Fruit fly (Drosophila melanogaster) whole organism, embryonic: ENCODE data around the gene Rab18.

Experiments
- ATbp ChIP-seq: fragments of 200-800 bp; sonication (Bioruptor generic); optimal IDR thresholded peaks from 2 replicates; lab custom pipeline; 2017; ENCODE audit warnings: missing biosample characterization, mild to moderate bottlenecking, missing genetic modification characterization, missing genetic modification reagents
- Antp ChIP-seq: fragments of 200-800 bp; sonication (Bioruptor generic); optimal IDR thresholded peaks from 3 replicates; lab custom pipeline; 2016; ENCODE audit warnings: missing biosample characterization, missing genetic modification characterization
- Asciz ChIP-seq: fragments of 200-800 bp; sonication (Bioruptor generic); optimal IDR thresholded peaks from 2 replicates; lab custom pipeline; 2017; ENCODE audit warnings: missing biosample characterization, mild to moderate bottlenecking, missing genetic modification characterization, missing genetic modification reagents
- Blimp-1 ChIP-seq: fragments of 200-800 bp; sonication (Bioruptor generic); optimal IDR thresholded peaks from 3 replicates; lab custom pipeline; 2018; ENCODE audit warnings: missing biosample characterization, missing genetic modification characterization, mild to moderate bottlenecking, moderate library complexity, missing genetic modification reagents
- CG10274 ChIP-seq: fragments of 200-800 bp; sonication (Bioruptor generic); optimal IDR thresholded peaks from 3 replicates; lab custom pipeline; 2017; ENCODE audit warnings: missing biosample characterization, mild to moderate bottlenecking, missing genetic modification characterization
- CG11696 ChIP-seq: fragments of 200-800 bp; sonication (Bioruptor generic); IDR thresholded peaks from 2 replicates; pipeline ENCODE4 v1.3.6; 2022; ENCODE audit warnings: missing biosample characterization, missing genetic modification characterization
- CG12391 ChIP-seq: fragments of 200-800 bp; sonication (Bioruptor generic); optimal IDR thresholded peaks from 3 replicates; lab custom pipeline; 2018; ENCODE audit warnings: missing biosample characterization, mild to moderate bottlenecking, missing genetic modification characterization, moderate library complexity
- CG13123 ChIP-seq: fragments of 200-800 bp; sonication (Bioruptor generic); optimal IDR thresholded peaks from 2 replicates; lab custom pipeline; 2016; ENCODE audit warnings: missing biosample characterization, missing genetic modification characterization
- CG13424 ChIP-seq: fragments of 200-800 bp; sonication (Bioruptor generic); optimal IDR thresholded peaks from 2 replicates; lab custom pipeline; 2019; ENCODE audit warnings: missing biosample characterization, mild to moderate bottlenecking, missing genetic modification characterization, moderate library complexity
- CG13775 ChIP-seq: fragments of 200-800 bp; sonication (Bioruptor generic); optimal IDR thresholded peaks from 3 replicates; lab custom pipeline; 2017; ENCODE audit warnings: missing biosample characterization, mild to moderate bottlenecking, missing genetic modification characterization
- CG14667 ChIP-seq: fragments of 200-800 bp; sonication (Bioruptor generic); IDR thresholded peaks from 2 replicates; pipeline ENCODE4 v1.3.6; 2022; ENCODE audit warnings: missing biosample characterization, missing genetic modification characterization
- CG15011 ChIP-seq: fragments of 200-800 bp; sonication (Bioruptor generic); optimal IDR thresholded peaks from 3 replicates; lab custom pipeline; 2018; ENCODE audit warnings: missing biosample characterization, mild to moderate bottlenecking, missing genetic modification characterization
- CG15514 ChIP-seq: fragments of 200-800 bp; sonication (Bioruptor generic); optimal IDR thresholded peaks from 3 replicates; lab custom pipeline; 2017; ENCODE audit warnings: missing biosample characterization, missing genetic modification characterization, mild to moderate bottlenecking, moderate library complexity, missing genetic modification reagents
- CG17568 ChIP-seq: fragments of 200-800 bp; sonication (Bioruptor generic); optimal IDR thresholded peaks from 2 replicates; lab custom pipeline; 2018; ENCODE audit warnings: missing biosample characterization, mild to moderate bottlenecking, missing genetic modification characterization, moderate library complexity
- CG17829 ChIP-seq: fragments of 200-800 bp; optimal IDR thresholded peaks from 2 replicates; lab custom pipeline; 2019; ENCODE audit warnings: missing biosample characterization, mild to moderate bottlenecking, missing genetic modification characterization, moderate library complexity
- CG1792 ChIP-seq: fragments of 200-800 bp; sonication (Bioruptor generic); optimal IDR thresholded peaks from 2 replicates; lab custom pipeline; 2016; ENCODE audit warnings: missing biosample characterization, missing genetic modification characterization
- CG18262 ChIP-seq: fragments of 200-800 bp; optimal IDR thresholded peaks from 3 replicates; lab custom pipeline; 2019; ENCODE audit warnings: missing biosample characterization, mild to moderate bottlenecking, missing genetic modification characterization, moderate library complexity
- CG32767 ChIP-seq: fragments of 200-800 bp; sonication (Bioruptor generic); IDR thresholded peaks from 2 replicates; pipeline ENCODE4 v1.3.6; 2022; ENCODE audit warnings: missing biosample characterization, missing genetic modification characterization
- CG32772 ChIP-seq: fragments of 200-800 bp; sonication (Bioruptor generic); IDR thresholded peaks from 2 replicates; pipeline ENCODE4 v1.3.6; 2022; ENCODE audit warnings: missing biosample characterization, missing genetic modification characterization
- CG3281 ChIP-seq: fragments of 200-800 bp; sonication (Bioruptor generic); optimal IDR thresholded peaks from 3 replicates; lab custom pipeline; 2017; ENCODE audit warnings: missing biosample characterization, mild to moderate bottlenecking, missing genetic modification characterization
- CG33557 ChIP-seq: fragments of 200-800 bp; sonication (Bioruptor generic); optimal IDR thresholded peaks from 2 replicates; lab custom pipeline; 2019; ENCODE audit warnings: missing biosample characterization, mild to moderate bottlenecking, missing genetic modification characterization, moderate library complexity
- CG3407 ChIP-seq: fragments of 200-800 bp; sonication (Bioruptor generic); optimal IDR thresholded peaks from 2 replicates; lab custom pipeline; 2018; ENCODE audit warnings: missing biosample characterization, mild to moderate bottlenecking, missing genetic modification characterization
- CG34422 ChIP-seq: fragments of 200-800 bp; sonication (Bioruptor generic); IDR thresholded peaks from 3 replicates; pipeline ENCODE4 v1.3.6; 2022; ENCODE audit warnings: missing biosample characterization, missing genetic modification characterization
- CG5180 ChIP-seq: fragments of 200-800 bp; sonication (Bioruptor generic); optimal IDR thresholded peaks from 3 replicates; lab custom pipeline; 2017; ENCODE audit warnings: missing biosample characterization, missing genetic modification characterization, mild to moderate bottlenecking, moderate library complexity, missing genetic modification reagents
- CG6272 ChIP-seq: fragments of 200-800 bp; sonication (Bioruptor generic); IDR thresholded peaks from 2 replicates; pipeline ENCODE4 v1.3.6; 2022; ENCODE audit warnings: missing biosample characterization, missing genetic modification characterization
- CG7357 ChIP-seq: fragments of 200-800 bp; sonication (Bioruptor generic); IDR thresholded peaks from 3 replicates; pipeline ENCODE4 v1.3.6; 2022; ENCODE audit warnings: missing biosample characterization, missing genetic modification characterization
- CG8359 ChIP-seq: fragments of 200-800 bp; sonication (Bioruptor generic); optimal IDR thresholded peaks from 2 replicates; lab custom pipeline; 2017; ENCODE audit warnings: missing biosample characterization, mild to moderate bottlenecking, missing genetic modification characterization, borderline replicate concordance
- CG8478 ChIP-seq: fragments of >200 bp; optimal IDR thresholded peaks from 2 replicates; lab custom pipeline; 2018
- Elba2 ChIP-seq: fragments of 200-800 bp; sonication (Bioruptor generic); optimal IDR thresholded peaks from 3 replicates; lab custom pipeline; 2016; ENCODE audit warnings: missing biosample characterization, missing genetic modification characterization
- Gsc ChIP-seq: fragments of 200-800 bp; sonication (Bioruptor generic); IDR thresholded peaks from 2 replicates; pipeline ENCODE4 v1.3.6; 2022; ENCODE audit warnings: missing biosample characterization, missing genetic modification characterization
- HHEX ChIP-seq: fragments of 200-800 bp; sonication (Bioruptor generic); optimal IDR thresholded peaks from 3 replicates; lab custom pipeline; 2017; ENCODE audit warnings: missing biosample characterization, mild to moderate bottlenecking, missing genetic modification characterization, missing genetic modification reagents
- Nf-YA ChIP-seq: fragments of 200-800 bp; sonication (Bioruptor generic); IDR thresholded peaks from 2 replicates; pipeline ENCODE4 v1.3.6; 2022; ENCODE audit warnings: missing biosample characterization, missing genetic modification characterization
- NfI ChIP-seq: fragments of 200-800 bp; sonication (Bioruptor generic); optimal IDR thresholded peaks from 3 replicates; lab custom pipeline; 2018; ENCODE audit warnings: missing biosample characterization, mild to moderate bottlenecking, missing genetic modification characterization, moderate library complexity
- Optix ChIP-seq: fragments of 200-800 bp; sonication (Bioruptor generic); IDR thresholded peaks from 3 replicates; pipeline ENCODE4 v1.3.6; 2022; ENCODE audit warnings: missing biosample characterization, missing genetic modification characterization
- Pdp1 ChIP-seq, 2 experiments: fragments of 200-800 bp; sonication (Bioruptor generic); optimal IDR thresholded peaks; 3 replicates each; lab custom pipeline; 2016; ENCODE audit warnings: missing biosample characterization in 2 of 2, missing genetic modification characterization in 2 of 2, mild to moderate bottlenecking in 1 of 2, moderate library complexity in 1 of 2
- Sox100B ChIP-seq: fragments of 200-800 bp; sonication (Bioruptor generic); optimal IDR thresholded peaks from 3 replicates; lab custom pipeline; 2018; ENCODE audit warnings: missing biosample characterization, mild to moderate bottlenecking, missing genetic modification characterization
- btn ChIP-seq: fragments of 200-800 bp; sonication (Bioruptor generic); optimal IDR thresholded peaks from 2 replicates; lab custom pipeline; 2016; ENCODE audit warnings: missing biosample characterization, missing genetic modification characterization
- cwo ChIP-seq: fragments of 200-800 bp; sonication (Bioruptor generic); optimal IDR thresholded peaks from 3 replicates; lab custom pipeline; 2017; ENCODE audit warnings: missing biosample characterization, missing genetic modification characterization, mild to moderate bottlenecking, moderate library complexity, missing genetic modification reagents
- dimm ChIP-seq: fragments of 200-800 bp; sonication (Bioruptor generic); IDR thresholded peaks from 2 replicates; pipeline ENCODE4 v1.3.6; 2022; ENCODE audit warnings: missing biosample characterization, missing genetic modification characterization
- dmrt99B ChIP-seq: fragments of 200-800 bp; sonication (Bioruptor generic); optimal IDR thresholded peaks from 2 replicates; lab custom pipeline; 2018; ENCODE audit warnings: missing biosample characterization, mild to moderate bottlenecking, missing genetic modification characterization, moderate library complexity
- dysf ChIP-seq: fragments of 200-800 bp; sonication (Bioruptor generic); IDR thresholded peaks from 3 replicates; pipeline ENCODE4 v1.3.6; 2022; ENCODE audit warnings: missing biosample characterization, missing genetic modification characterization
- eyg ChIP-seq: fragments of 200-800 bp; sonication (Bioruptor generic); optimal IDR thresholded peaks from 3 replicates; lab custom pipeline; 2016; ENCODE audit warnings: missing biosample characterization, missing genetic modification characterization
- gcm2 ChIP-seq: fragments of 200-800 bp; sonication (Bioruptor generic); optimal IDR thresholded peaks from 2 replicates; lab custom pipeline; 2016; ENCODE audit warnings: missing biosample characterization, missing genetic modification characterization
- jigr1 ChIP-seq: fragments of 200-800 bp; sonication (Bioruptor generic); IDR thresholded peaks from 3 replicates; pipeline ENCODE4 v1.3.6; 2022; ENCODE audit warnings: missing biosample characterization, missing genetic modification characterization
- ken ChIP-seq: fragments of 200-800 bp; sonication (Bioruptor generic); IDR thresholded peaks from 3 replicates; pipeline ENCODE4 v1.3.6; 2022; ENCODE audit warnings: missing biosample characterization, missing genetic modification characterization
- repo ChIP-seq: fragments of 200-800 bp; sonication (Bioruptor generic); optimal IDR thresholded peaks from 2 replicates; lab custom pipeline; 2016; ENCODE audit warnings: missing biosample characterization, missing genetic modification characterization
- run ChIP-seq: fragments of 200-800 bp; sonication (Bioruptor generic); optimal IDR thresholded peaks from 3 replicates; lab custom pipeline; 2018; ENCODE audit warnings: missing biosample characterization, mild to moderate bottlenecking, missing genetic modification characterization
- shn ChIP-seq: fragments of 200-800 bp; sonication (Bioruptor generic); optimal IDR thresholded peaks from 3 replicates; lab custom pipeline; 2016; ENCODE audit warnings: missing biosample characterization, missing genetic modification characterization
- sob ChIP-seq: fragments of 200-800 bp; sonication (Bioruptor generic); IDR thresholded peaks from 2 replicates; pipeline ENCODE4 v1.3.6; 2022; ENCODE audit warnings: missing biosample characterization, missing genetic modification characterization
- zen ChIP-seq: fragments of 200-800 bp; sonication (Bioruptor generic); optimal IDR thresholded peaks from 3 replicates; lab custom pipeline; 2018; ENCODE audit warnings: missing biosample characterization, mild to moderate bottlenecking, missing genetic modification characterization, moderate library complexity

The Rab18 gene

DNA sequence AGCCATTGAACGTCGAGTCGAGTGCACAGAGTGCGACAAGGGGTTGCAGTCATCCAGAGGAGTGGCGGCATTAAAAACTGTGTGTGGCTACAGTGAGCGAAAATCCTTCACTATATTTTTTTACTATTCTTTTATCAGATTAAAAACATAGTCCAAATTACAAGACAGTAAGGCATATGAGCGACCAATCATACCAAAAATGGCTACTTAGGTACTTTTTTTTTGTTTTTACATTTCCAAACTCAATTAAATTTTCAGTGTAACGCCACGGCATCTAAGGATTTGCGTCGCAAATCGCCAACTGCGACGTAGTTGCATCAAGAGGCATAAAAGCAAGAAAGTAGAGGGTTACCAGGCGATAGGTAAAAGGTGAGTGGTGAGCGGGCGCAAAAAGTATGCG lies 32.5 kb downstream of the Rab18 start (continued):
- TF ChIP-seq CG3407 (GFP tag; lab: Kevin White, UChicago): peak; percentile 7
- no peak for TF ChIP-seq CG10274
- TF ChIP-seq run (tag; lab: Kevin White, UChicago): no peak
- peak; percentile 19; the same call in 1 of the 3 replicates for TF ChIP-seq dysf (GFP tag; lab: Robert Waterston, UW)
- peak; percentile 39 for TF ChIP-seq CG12391 (tag; lab: Kevin White, UChicago)
- no peak for TF ChIP-seq shn (GFP tag; lab: Kevin White, UChicago)
- no peak for TF ChIP-seq CG15011 (GFP tag; lab: Kevin White, UChicago)
- no peak for TF ChIP-seq dimm (GFP tag; lab: Robert Waterston, UW)
- no peak for TF ChIP-seq Sox100B (GFP tag; lab: Kevin White, UChicago)
- peak; percentile 62 for TF ChIP-seq CG32767 (GFP tag; lab: Robert Waterston, UW)
- peak; percentile 34; the same call in 1 of the 2 replicates for TF ChIP-seq CG6272
- TF ChIP-seq NfI: peak; percentile 32
- peak; percentile 13 for TF ChIP-seq Asciz (GFP tag; lab: Kevin White, UChicago)
- TF ChIP-seq CG13424 (tag; lab: Kevin White, UChicago): peak; percentile 52
- 0 out of 3 replicates have a peak, but pooled peaks have one; percentile 42 for TF ChIP-seq CG7357 (GFP tag; lab: Robert Waterston, UW)
- peak; percentile 3 for TF ChIP-seq Antp (GFP tag; lab: Kevin White, UChicago)
- peak; percentile 16 for TF ChIP-seq CG3281 (GFP tag; lab: Kevin White, UChicago)
- TF ChIP-seq repo (GFP tag; lab: Kevin White, UChicago): peak; percentile 38
- TF ChIP-seq CG13775: peak; percentile 17
- no peak for TF ChIP-seq cwo (GFP tag; lab: Kevin White, UChicago)
- no peak for TF ChIP-seq jigr1 (GFP tag; lab: Robert Waterston, UW)
- TF ChIP-seq gcm2 (GFP tag; lab: Kevin White, UChicago): no peak
- TF ChIP-seq ATbp (GFP tag; lab: Kevin White, UChicago): peak; percentile 57
- TF ChIP-seq Gsc (GFP tag; lab: Robert Waterston, UW): 0 out of 2 replicates have a peak, but pooled peaks have one; percentile 23
- peak; percentile 19 for TF ChIP-seq zen (tag; lab: Kevin White, UChicago)
- peak; percentile 43; the same call in 1 of the 2 replicates for TF ChIP-seq sob
- TF ChIP-seq ken: peak; percentile 60; the same call in 2 of the 3 replicates
- 0 out of 2 replicates have a peak, but pooled peaks have one; percentile 10 for TF ChIP-seq CG14667 (GFP tag; lab: Robert Waterston, UW)
- no peak for TF ChIP-seq Elba2 (GFP tag; lab: Kevin White, UChicago)
- no peak for TF ChIP-seq eyg (GFP tag; lab: Kevin White, UChicago)
- TF ChIP-seq CG8478 (lab: Kevin White, UChicago): no peak
- peak; percentile 63 for TF ChIP-seq dmrt99B (tag; lab: Kevin White, UChicago)
- peak; percentile 9 for TF ChIP-seq CG5180 (GFP tag; lab: Kevin White, UChicago)
- TF ChIP-seq Blimp-1 (GFP tag; lab: Kevin White, UChicago): peak; percentile 59
- TF ChIP-seq CG11696 (GFP tag; lab: Robert Waterston, UW): 0 out of 2 replicates have a peak, but pooled peaks have one; percentile 33
- TF ChIP-seq CG33557 (GFP tag; lab: Kevin White, UChicago): peak; percentile 32
- TF ChIP-seq HHEX (GFP tag; lab: Kevin White, UChicago): peak; percentile 28
- TF ChIP-seq CG13123 (GFP tag; lab: Kevin White, UChicago): no peak
- TF ChIP-seq CG18262 (tag; lab: Kevin White, UChicago): peak; percentile 53
- peak; percentile 10 for TF ChIP-seq CG17568 (GFP tag; lab: Kevin White, UChicago)
- TF ChIP-seq CG32772 (GFP tag; lab: Robert Waterston, UW): peak; percentile 41
- peak; percentile 2 for TF ChIP-seq CG17829 (tag; lab: Kevin White, UChicago)
- peak; percentile 26 to 32 for TF ChIP-seq Pdp1 (GFP tag; optimal IDR thresholded peaks at IDR 0.05; lab: Kevin White, UChicago)
- no peak for TF ChIP-seq Nf-YA (GFP tag; lab: Robert Waterston, UW)
- 0 out of 3 replicates have a peak, but pooled peaks have one; percentile 27 for TF ChIP-seq CG34422 (GFP tag; lab: Robert Waterston, UW)
- TF ChIP-seq CG15514 (GFP tag; lab: Kevin White, UChicago): no peak
- no peak for TF ChIP-seq CG1792 (GFP tag; lab: Kevin White, UChicago)
- TF ChIP-seq btn: peak; percentile 8
- TF ChIP-seq Optix (GFP tag; lab: Robert Waterston, UW): peak; percentile 36; the same call in 1 of the 3 replicates
- peak; percentile 10 for TF ChIP-seq CG8359 (GFP tag; lab: Kevin White, UChicago)
